Fruit fly (Drosophila melanogaster) whole organism, embryonic: ENCODE measurements around the gene Rab9E.

Source experiments
- CG10274 ChIP-seq: fragments of 200-800 bp; sonication (Bioruptor generic); optimal IDR thresholded peaks from 3 replicates; lab custom pipeline; 2017; ENCODE audit warnings: missing biosample characterization, mild to moderate bottlenecking, missing genetic modification characterization
- CG10654 ChIP-seq: fragments of 200-800 bp; sonication (Bioruptor generic); optimal IDR thresholded peaks from 2 replicates; lab custom pipeline; 2016; ENCODE audit warnings: missing biosample characterization, missing genetic modification characterization
- CG12071 ChIP-seq: fragments of 200-800 bp; sonication (Bioruptor generic); optimal IDR thresholded peaks from 3 replicates; lab custom pipeline; 2018; ENCODE audit warnings: missing biosample characterization, mild to moderate bottlenecking, missing genetic modification characterization
- CG12104 ChIP-seq: fragments of 200-800 bp; sonication (Bioruptor generic); optimal IDR thresholded peaks from 3 replicates; lab custom pipeline; 2016; ENCODE audit warnings: missing biosample characterization, missing genetic modification characterization
- CG12659 ChIP-seq: fragments of 200-800 bp; sonication (Bioruptor generic); optimal IDR thresholded peaks from 3 replicates; lab custom pipeline; 2017; ENCODE audit warnings: mild to moderate bottlenecking, missing biosample characterization, missing genetic modification reagents, missing genetic modification characterization
- CG12769 ChIP-seq: fragments of 200-800 bp; sonication (Bioruptor generic); optimal IDR thresholded peaks from 2 replicates; lab custom pipeline; 2019; ENCODE audit warnings: missing biosample characterization, mild to moderate bottlenecking, missing genetic modification characterization, moderate library complexity
- CG15011 ChIP-seq: fragments of 200-800 bp; sonication (Bioruptor generic); optimal IDR thresholded peaks from 3 replicates; lab custom pipeline; 2018; ENCODE audit warnings: missing biosample characterization, mild to moderate bottlenecking, missing genetic modification characterization
- CG1529 ChIP-seq: fragments of 200-800 bp; sonication (Bioruptor generic); optimal IDR thresholded peaks from 3 replicates; lab custom pipeline; 2018; ENCODE audit warnings: missing biosample characterization, missing genetic modification characterization
- CG16815 ChIP-seq: fragments of 200-800 bp; sonication (Bioruptor generic); optimal IDR thresholded peaks from 3 replicates; lab custom pipeline; 2017; ENCODE audit warnings: missing biosample characterization, mild to moderate bottlenecking, missing genetic modification characterization
- CG17328 ChIP-seq: fragments of 200-800 bp; sonication (Bioruptor generic); IDR thresholded peaks from 2 replicates; pipeline ENCODE4 v1.3.6; 2022; ENCODE audit warnings: missing biosample characterization, missing genetic modification characterization
- CG31441 ChIP-seq: fragments of 200-800 bp; sonication (Bioruptor generic); IDR thresholded peaks from 2 replicates; pipeline ENCODE4 v1.3.6; 2022; ENCODE audit warnings: missing biosample characterization, missing genetic modification characterization
- CG3281 ChIP-seq: fragments of 200-800 bp; sonication (Bioruptor generic); optimal IDR thresholded peaks from 3 replicates; lab custom pipeline; 2017; ENCODE audit warnings: missing biosample characterization, mild to moderate bottlenecking, missing genetic modification characterization
- CG33557 ChIP-seq: fragments of 200-800 bp; sonication (Bioruptor generic); optimal IDR thresholded peaks from 2 replicates; lab custom pipeline; 2019; ENCODE audit warnings: missing biosample characterization, mild to moderate bottlenecking, missing genetic modification characterization, moderate library complexity
- CG4424 ChIP-seq: fragments of 200-800 bp; sonication (Bioruptor generic); optimal IDR thresholded peaks from 3 replicates; lab custom pipeline; 2016; ENCODE audit warnings: missing biosample characterization, missing genetic modification characterization
- CG6813 ChIP-seq: fragments of 200-800 bp; sonication (Bioruptor generic); optimal IDR thresholded peaks from 2 replicates; lab custom pipeline; 2017; ENCODE audit warnings: missing biosample characterization, missing genetic modification characterization, mild to moderate bottlenecking, moderate library complexity, missing genetic modification reagents
- CG6854 ChIP-seq: fragments of 200-800 bp; sonication (Bioruptor generic); optimal IDR thresholded peaks from 3 replicates; lab custom pipeline; 2017; ENCODE audit warnings: missing biosample characterization, mild to moderate bottlenecking, missing genetic modification characterization
- CoRest ChIP-seq: fragments of 200-800 bp; sonication (Bioruptor generic); optimal IDR thresholded peaks from 3 replicates; lab custom pipeline; 2018; ENCODE audit warnings: missing biosample characterization, mild to moderate bottlenecking, missing genetic modification characterization, moderate library complexity
- CrebB ChIP-seq: fragments of 200-800 bp; sonication (Bioruptor generic); optimal IDR thresholded peaks from 3 replicates; lab custom pipeline; 2018; ENCODE audit warnings: missing biosample characterization, mild to moderate bottlenecking, missing genetic modification characterization
- Dbx ChIP-seq: fragments of 200-800 bp; sonication (Bioruptor generic); IDR thresholded peaks from 3 replicates; pipeline ENCODE4 v1.3.6; 2022; ENCODE audit warnings: missing biosample characterization, missing genetic modification characterization
- Hr78 ChIP-seq, 2 experiments: fragments of 200-800 bp in 1 of 2; fragments of >200 bp in 1 of 2; sonication (Bioruptor generic) in 1 of 2; optimal IDR thresholded peaks; 2 replicates each; lab custom pipeline; 2017 to 2019; ENCODE audit warnings: missing biosample characterization in 2 of 2, missing genetic modification characterization in 2 of 2, mild to moderate bottlenecking in 1 of 2, moderate library complexity in 1 of 2
- Meics ChIP-seq: fragments of 200-800 bp; sonication (Bioruptor generic); optimal IDR thresholded peaks from 2 replicates; lab custom pipeline; 2017; ENCODE audit warnings: missing biosample characterization, mild to moderate bottlenecking, missing genetic modification characterization
- NC2α ChIP-seq: fragments of 200-800 bp; sonication (Bioruptor generic); optimal IDR thresholded peaks from 2 replicates; lab custom pipeline; 2016; ENCODE audit warnings: missing biosample characterization, missing genetic modification characterization
- NfI ChIP-seq: fragments of 200-800 bp; sonication (Bioruptor generic); optimal IDR thresholded peaks from 3 replicates; lab custom pipeline; 2018; ENCODE audit warnings: missing biosample characterization, mild to moderate bottlenecking, missing genetic modification characterization, moderate library complexity
- Rfx ChIP-seq: fragments of 200-800 bp; sonication (Bioruptor generic); IDR thresholded peaks from 2 replicates; pipeline ENCODE4 v1.3.6; 2022; ENCODE audit warnings: missing biosample characterization, missing genetic modification characterization
- amos ChIP-seq: fragments of 200-800 bp; sonication (Bioruptor generic); IDR thresholded peaks from 2 replicates; pipeline ENCODE4 v1.3.6; 2022; ENCODE audit warnings: missing biosample characterization, missing genetic modification characterization; ENCODE audit not compliant: partially characterized antibody
- bbx ChIP-seq: fragments of 200-800 bp; sonication (Bioruptor generic); IDR thresholded peaks from 2 replicates; pipeline ENCODE4 v1.3.6; 2022; ENCODE audit warnings: missing biosample characterization, missing genetic modification characterization; ENCODE audit not compliant: partially characterized antibody
- crc ChIP-seq: fragments of 200-800 bp; sonication (Bioruptor generic); optimal IDR thresholded peaks from 2 replicates; lab custom pipeline; 2016; ENCODE audit warnings: missing biosample characterization, missing genetic modification characterization
- dimm ChIP-seq: fragments of 200-800 bp; sonication (Bioruptor generic); IDR thresholded peaks from 2 replicates; pipeline ENCODE4 v1.3.6; 2022; ENCODE audit warnings: missing biosample characterization, missing genetic modification characterization
- dmrt99B ChIP-seq: fragments of 200-800 bp; sonication (Bioruptor generic); optimal IDR thresholded peaks from 2 replicates; lab custom pipeline; 2018; ENCODE audit warnings: missing biosample characterization, mild to moderate bottlenecking, missing genetic modification characterization, moderate library complexity
- fd3F ChIP-seq: fragments of 200-800 bp; sonication (Bioruptor generic); optimal IDR thresholded peaks from 2 replicates; lab custom pipeline; 2018; ENCODE audit warnings: missing biosample characterization, mild to moderate bottlenecking, missing genetic modification characterization, moderate library complexity
- gfzf ChIP-seq: fragments of 200-800 bp; sonication (Bioruptor generic); optimal IDR thresholded peaks from 2 replicates; lab custom pipeline; 2016; ENCODE audit warnings: missing biosample characterization, mild to moderate bottlenecking, missing genetic modification characterization, moderate library complexity
- jing ChIP-seq: fragments of 200-800 bp; sonication (Bioruptor generic); optimal IDR thresholded peaks from 2 replicates; lab custom pipeline; 2018; ENCODE audit warnings: missing biosample characterization, mild to moderate bottlenecking, missing genetic modification characterization
- lab ChIP-seq: fragments of 200-800 bp; sonication (Bioruptor generic); optimal IDR thresholded peaks from 3 replicates; lab custom pipeline; 2017; ENCODE audit warnings: missing biosample characterization, missing genetic modification characterization, mild to moderate bottlenecking, moderate library complexity, missing genetic modification reagents
- oc ChIP-seq: fragments of 200-800 bp; sonication (Bioruptor generic); optimal IDR thresholded peaks from 2 replicates; lab custom pipeline; 2018; ENCODE audit warnings: missing biosample characterization, mild to moderate bottlenecking, missing genetic modification characterization, moderate library complexity
- pho ChIP-seq: fragments of 200-800 bp; sonication (Bioruptor generic); optimal IDR thresholded peaks from 2 replicates; lab custom pipeline; 2016; ENCODE audit warnings: missing biosample characterization, missing genetic modification characterization
- seq ChIP-seq: fragments of 200-800 bp; sonication (Bioruptor generic); IDR thresholded peaks from 2 replicates; pipeline ENCODE4 v1.3.6; 2022; ENCODE audit warnings: missing biosample characterization, missing genetic modification characterization
- sisA ChIP-seq: fragments of 200-800 bp; sonication (Bioruptor generic); IDR thresholded peaks from 2 replicates; pipeline ENCODE4 v1.3.6; 2022; ENCODE audit warnings: missing biosample characterization, missing genetic modification characterization
- stc ChIP-seq: fragments of 200-800 bp; sonication (Bioruptor generic); IDR thresholded peaks from 2 replicates; pipeline ENCODE4 v1.3.6; 2022; ENCODE audit warnings: missing biosample characterization, missing genetic modification characterization

The Rab9E gene

DNA sequence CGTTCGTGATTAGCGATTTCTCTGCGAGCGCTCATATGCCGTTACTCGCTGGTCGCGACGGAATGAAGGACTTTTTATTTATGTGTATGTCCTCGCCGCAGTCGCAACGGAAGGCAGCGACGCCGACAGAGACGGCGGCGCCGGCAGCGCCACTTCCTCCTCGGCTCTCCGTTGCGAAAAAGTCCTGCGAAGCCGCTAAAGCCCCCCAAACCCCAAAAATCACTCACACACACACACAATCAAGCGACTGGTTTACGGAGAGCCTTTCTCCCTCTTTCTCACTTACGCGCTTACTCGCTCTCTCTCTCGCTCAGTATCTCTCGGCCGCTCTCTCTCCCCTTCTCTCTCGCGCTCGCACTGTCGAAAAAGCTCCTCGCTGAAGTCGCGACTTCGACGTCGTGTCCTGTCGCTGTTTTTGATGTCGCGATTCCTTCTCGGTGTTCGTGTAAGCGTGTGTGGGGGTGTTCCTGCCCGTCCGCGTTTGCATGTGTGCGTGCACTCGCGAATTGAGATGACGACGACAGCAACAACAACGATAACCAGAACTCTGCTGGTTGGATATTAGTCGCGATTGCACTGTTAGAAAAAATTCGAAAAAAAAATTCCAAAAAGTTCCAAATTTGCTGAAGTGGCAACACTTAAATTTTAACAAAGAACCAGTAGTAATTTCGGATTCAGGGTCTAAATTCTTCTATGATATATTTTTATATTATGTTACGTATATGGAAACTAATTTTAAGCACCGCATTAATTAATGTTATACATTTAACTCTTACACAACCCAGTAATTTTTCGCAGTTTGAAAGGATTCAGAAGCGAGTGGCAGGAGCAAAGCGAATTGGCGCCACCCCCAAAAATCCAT, 41.3 kb downstream of the Rab9E start, which contains the start of gene CG43347 (continued):
- TF ChIP-seq CrebB (tag; lab: Kevin White, UChicago) (peak; percentile 19), gfzf (GFP tag; lab: Kevin White, UChicago) (no peak), CG12769 (tag; lab: Kevin White, UChicago) (peak; percentile 27), pho (GFP tag; lab: Kevin White, UChicago) (peak; percentile 46), CG33557 (GFP tag; lab: Kevin White, UChicago) (no peak), jing (peak; percentile 11), CG17328 (GFP tag; lab: Robert Waterston, UW) (peak; percentile 48), CG16815 (GFP tag; lab: Kevin White, UChicago) (peak; percentile 34), CG4424 (GFP tag; lab: Kevin White, UChicago) (peak; percentile 52), oc (peak; percentile 30), Dbx (GFP tag; lab: Robert Waterston, UW) (peak; percentile 59; the same call in 2 of the 3 replicates), Hr78 (GFP tag; optimal IDR thresholded peaks at IDR 0.05; lab: Kevin White, UChicago) (peak in 1 of 2 experiments; percentile 21), CG15011 (GFP tag; lab: Kevin White, UChicago) (peak; percentile 54), amos (GFP tag; lab: Robert Waterston, UW) (no peak), NC2α (GFP tag; lab: Kevin White, UChicago) (no peak), CoRest (tag; lab: Kevin White, UChicago) (peak; percentile 81), CG12659 (GFP tag; lab: Kevin White, UChicago) (peak; percentile 66), CG1529 (peak; percentile 54), Meics (GFP tag; lab: Kevin White, UChicago) (peak; percentile 85), seq (GFP tag; lab: Robert Waterston, UW) (peak; percentile 64), CG12071 (GFP tag; lab: Kevin White, UChicago) (no peak), dimm (GFP tag; lab: Robert Waterston, UW) (no peak), CG10654 (peak; percentile 44), lab (GFP tag; lab: Kevin White, UChicago) (peak; percentile 86), stc (GFP tag; lab: Robert Waterston, UW) (peak; percentile 61), CG10274 (GFP tag; lab: Kevin White, UChicago) (peak; percentile 24), NfI (GFP tag; lab: Kevin White, UChicago) (peak; percentile 77), CG31441 (GFP tag; lab: Robert Waterston, UW) (peak; percentile 82), dmrt99B (peak; percentile 80), sisA (GFP tag; lab: Robert Waterston, UW) (peak; percentile 56), bbx (GFP tag; lab: Robert Waterston, UW) (no peak), Rfx (GFP tag; lab: Robert Waterston, UW) (peak; percentile 57), CG3281 (GFP tag; lab: Kevin White, UChicago) (peak; percentile 82), crc (no peak), CG12104 (peak; percentile 32), CG6854 (GFP tag; lab: Kevin White, UChicago) (peak; percentile 74), CG6813 (GFP tag; lab: Kevin White, UChicago) (peak; percentile 69), fd3F (peak; percentile 52)
